Fruit fly (Drosophila melanogaster): Measurements from ENCODE around the gene CG32700.

dm6 chrX:9554346-9554808 lies 3.7 kb upstream of the CG32700 start, which contains the start of gene RpS28b:
- TF ChIP-seq CG34406 (GFP tag; optimal IDR thresholded peaks at IDR 0.05) (peak; percentile 79), CG4318 (GFP tag; optimal IDR thresholded peaks at IDR 0.05) (no peak), svp (GFP tag) (no peak), CG3032 (tag; optimal IDR thresholded peaks at IDR 0.05) (peak; percentile 56), Eip75B (GFP tag; optimal IDR thresholded peaks at IDR 0.05) (peak; percentile 69), Sox15 (GFP tag; optimal IDR thresholded peaks at IDR 0.05) (peak; percentile 23), CG32006 (GFP tag; optimal IDR thresholded peaks at IDR 0.05) (peak; percentile 47), CG16779 (tag; optimal IDR thresholded peaks at IDR 0.05) (peak; percentile 85), Eip93F (GFP tag; optimal IDR thresholded peaks at IDR 0.05) (no peak), esn (GFP tag; optimal IDR thresholded peaks at IDR 0.05) (peak; percentile 87)
